Worm (Caenorhabditis elegans): Measurements from ENCODE around the gene syx-5.

DNA sequence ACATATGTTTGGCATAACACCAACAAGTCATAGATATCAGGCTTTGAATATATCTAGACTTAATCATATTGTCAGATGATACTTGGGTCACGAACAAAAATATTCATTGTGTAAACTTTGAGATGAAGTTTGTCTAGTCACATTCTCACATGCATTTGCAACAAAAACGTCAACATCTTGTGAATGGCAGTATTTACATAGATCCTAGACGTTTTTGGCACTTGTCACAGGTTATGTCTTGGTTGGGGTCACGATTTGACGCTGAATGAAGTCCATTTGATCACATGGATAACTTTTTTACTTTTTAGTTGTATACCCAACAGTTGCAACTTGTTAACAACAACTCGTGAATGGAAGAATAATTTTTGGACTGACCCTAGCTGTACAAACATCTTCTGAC, 33.6 kb downstream of the syx-5 start:
- TF ChIP-seq fkh-6 (tag; optimal IDR thresholded peaks at IDR 0.05) (no peak), fkh-10 (GFP tag; optimal IDR thresholded peaks at IDR 0.05) (no peak), ceh-22 (tag; optimal IDR thresholded peaks at IDR 0.05) (no peak), ceh-48 (tag; optimal IDR thresholded peaks at IDR 0.05) (no peak), unc-55 (GFP tag; optimal IDR thresholded peaks at IDR 0.05) (no peak), gmeb-2 (tag; optimal IDR thresholded peaks at IDR 0.05) (no peak), F13H6.1 (tag; optimal IDR thresholded peaks at IDR 0.05) (no peak), pax-1 (tag; optimal IDR thresholded peaks at IDR 0.05) (no peak), ttx-3 (tag; optimal IDR thresholded peaks at IDR 0.05) (no peak), ceh-34 (tag; optimal IDR thresholded peaks at IDR 0.05) (no peak), unc-42 (tag; optimal IDR thresholded peaks at IDR 0.05) (no peak), ceh-14 (tag; optimal IDR thresholded peaks at IDR 0.05) (no peak), pha-4 (tag; optimal IDR thresholded peaks at IDR 0.05) (no peak), nfya-1 (tag; optimal IDR thresholded peaks at IDR 0.05) (no peak)
